Fruit fly (Drosophila melanogaster) whole organism, embryonic: Measurements from ENCODE around the gene corto.

Experiments
- Atf3 ChIP-seq: fragments of 200-800 bp; sonication (Bioruptor generic); optimal IDR thresholded peaks from 3 replicates; lab custom pipeline; 2016; ENCODE audit warnings: missing biosample characterization, missing genetic modification characterization
- Bdp1 ChIP-seq: fragments of 200-800 bp; sonication (Bioruptor generic); optimal IDR thresholded peaks from 3 replicates; lab custom pipeline; 2016; ENCODE audit warnings: missing biosample characterization, missing genetic modification characterization
- Blimp-1 ChIP-seq: fragments of 200-800 bp; sonication (Bioruptor generic); optimal IDR thresholded peaks from 3 replicates; lab custom pipeline; 2018; ENCODE audit warnings: missing biosample characterization, missing genetic modification characterization, mild to moderate bottlenecking, moderate library complexity, missing genetic modification reagents
- Bteb2 ChIP-seq: fragments of 200-800 bp; sonication (Bioruptor generic); optimal IDR thresholded peaks from 2 replicates; lab custom pipeline; 2016; ENCODE audit warnings: missing biosample characterization, missing genetic modification characterization
- C15 ChIP-seq: fragments of 200-800 bp; sonication (Bioruptor generic); IDR thresholded peaks from 3 replicates; pipeline ENCODE4 v1.3.6; 2022; ENCODE audit warnings: missing biosample characterization, missing genetic modification characterization
- CG10462 ChIP-seq: fragments of 200-800 bp; sonication (Bioruptor generic); optimal IDR thresholded peaks from 2 replicates; lab custom pipeline; 2016; ENCODE audit warnings: missing biosample characterization, missing genetic modification characterization
- CG11247 ChIP-seq: fragments of 200-800 bp; sonication (Bioruptor generic); IDR thresholded peaks from 2 replicates; pipeline ENCODE4 v1.3.6; 2022; ENCODE audit warnings: missing biosample characterization, missing genetic modification characterization
- CG14667 ChIP-seq: fragments of 200-800 bp; sonication (Bioruptor generic); IDR thresholded peaks from 2 replicates; pipeline ENCODE4 v1.3.6; 2022; ENCODE audit warnings: missing biosample characterization, missing genetic modification characterization
- CG1602 ChIP-seq: fragments of 200-800 bp; sonication (Bioruptor generic); optimal IDR thresholded peaks from 3 replicates; lab custom pipeline; 2016; ENCODE audit warnings: missing biosample characterization, missing genetic modification characterization
- CG16813 ChIP-seq: fragments of 200-800 bp; sonication (Bioruptor generic); IDR thresholded peaks from 3 replicates; pipeline ENCODE4 v1.3.6; 2022; ENCODE audit warnings: missing biosample characterization, missing genetic modification characterization; ENCODE audit not compliant: partially characterized antibody
- CG18599 ChIP-seq: fragments of 200-800 bp; sonication (Bioruptor generic); optimal IDR thresholded peaks from 3 replicates; lab custom pipeline; 2017; ENCODE audit warnings: missing biosample characterization, missing genetic modification characterization, mild to moderate bottlenecking, moderate library complexity, missing genetic modification reagents
- CG32772 ChIP-seq: fragments of 200-800 bp; sonication (Bioruptor generic); IDR thresholded peaks from 2 replicates; pipeline ENCODE4 v1.3.6; 2022; ENCODE audit warnings: missing biosample characterization, missing genetic modification characterization
- CG3407 ChIP-seq: fragments of 200-800 bp; sonication (Bioruptor generic); optimal IDR thresholded peaks from 2 replicates; lab custom pipeline; 2018; ENCODE audit warnings: missing biosample characterization, mild to moderate bottlenecking, missing genetic modification characterization
- CG34224 ChIP-seq: fragments of 200-800 bp; sonication (Bioruptor generic); IDR thresholded peaks from 3 replicates; pipeline ENCODE4 v1.3.6; 2022; ENCODE audit warnings: missing biosample characterization, missing genetic modification characterization; ENCODE audit not compliant: partially characterized antibody
- CG3847 ChIP-seq: fragments of 200-800 bp; sonication (Bioruptor generic); IDR thresholded peaks from 2 replicates; pipeline ENCODE4 v1.3.6; 2022; ENCODE audit warnings: missing biosample characterization, missing genetic modification characterization
- CG42726 ChIP-seq: fragments of 200-800 bp; sonication (Bioruptor generic); IDR thresholded peaks from 2 replicates; pipeline ENCODE4 v1.3.6; 2022; ENCODE audit warnings: missing biosample characterization, missing genetic modification characterization; ENCODE audit not compliant: partially characterized antibody
- CG6765 ChIP-seq: fragments of 200-800 bp; sonication (Bioruptor generic); optimal IDR thresholded peaks from 3 replicates; lab custom pipeline; 2017; ENCODE audit warnings: missing biosample characterization, mild to moderate bottlenecking, missing genetic modification characterization
- CG7271 ChIP-seq: fragments of 200-800 bp; sonication (Bioruptor generic); optimal IDR thresholded peaks from 2 replicates; lab custom pipeline; 2018; ENCODE audit warnings: missing biosample characterization, mild to moderate bottlenecking, missing genetic modification characterization, moderate library complexity
- CG7839 ChIP-seq: fragments of 200-800 bp; sonication (Bioruptor generic); optimal IDR thresholded peaks from 3 replicates; lab custom pipeline; 2018; ENCODE audit warnings: missing biosample characterization, mild to moderate bottlenecking, missing genetic modification characterization, moderate library complexity
- CG8765 ChIP-seq: fragments of 200-800 bp; sonication (Bioruptor generic); IDR thresholded peaks from 2 replicates; pipeline ENCODE4 v1.3.6; 2022; ENCODE audit warnings: missing biosample characterization, missing genetic modification characterization
- CrebB ChIP-seq: fragments of 200-800 bp; sonication (Bioruptor generic); optimal IDR thresholded peaks from 3 replicates; lab custom pipeline; 2018; ENCODE audit warnings: missing biosample characterization, mild to moderate bottlenecking, missing genetic modification characterization
- Dbx ChIP-seq: fragments of 200-800 bp; sonication (Bioruptor generic); IDR thresholded peaks from 3 replicates; pipeline ENCODE4 v1.3.6; 2022; ENCODE audit warnings: missing biosample characterization, missing genetic modification characterization
- Fer1 ChIP-seq: fragments of 200-800 bp; sonication (Bioruptor generic); optimal IDR thresholded peaks from 2 replicates; lab custom pipeline; 2017; ENCODE audit warnings: missing biosample characterization, mild to moderate bottlenecking, missing genetic modification characterization
- HLH3B ChIP-seq: fragments of 200-800 bp; sonication (Bioruptor generic); IDR thresholded peaks from 2 replicates; pipeline ENCODE4 v1.3.6; 2022; ENCODE audit warnings: missing biosample characterization, missing genetic modification characterization
- Hr3 ChIP-seq: fragments of 200-800 bp; sonication (Bioruptor generic); optimal IDR thresholded peaks from 3 replicates; lab custom pipeline; 2016; ENCODE audit warnings: missing biosample characterization, missing genetic modification characterization
- Hr39 ChIP-seq: fragments of >200 bp; optimal IDR thresholded peaks from 2 replicates; lab custom pipeline; 2017
- Hr51 ChIP-seq, 2 experiments: fragments of 200-800 bp; sonication (Bioruptor generic); optimal IDR thresholded peaks; 2 replicates in 1 of 2; 3 replicates in 1 of 2; lab custom pipeline; 2016 to 2018; ENCODE audit warnings: missing biosample characterization in 2 of 2, missing genetic modification characterization in 2 of 2, mild to moderate bottlenecking in 1 of 2, moderate library complexity in 1 of 2
- Mes4 ChIP-seq: fragments of 200-800 bp; sonication (Bioruptor generic); optimal IDR thresholded peaks from 2 replicates; lab custom pipeline; 2016; ENCODE audit warnings: missing biosample characterization, missing genetic modification characterization
- Rfx ChIP-seq: fragments of 200-800 bp; sonication (Bioruptor generic); IDR thresholded peaks from 2 replicates; pipeline ENCODE4 v1.3.6; 2022; ENCODE audit warnings: missing biosample characterization, missing genetic modification characterization
- Six4 ChIP-seq: fragments of 200-800 bp; sonication (Bioruptor generic); optimal IDR thresholded peaks from 2 replicates; lab custom pipeline; 2016; ENCODE audit warnings: missing biosample characterization, missing genetic modification characterization
- Spps ChIP-seq: fragments of 200-800 bp; sonication (Bioruptor generic); optimal IDR thresholded peaks from 2 replicates; lab custom pipeline; 2018; ENCODE audit warnings: missing biosample characterization, mild to moderate bottlenecking, missing genetic modification characterization
- Trl ChIP-seq, 3 experiments: fragments of >200 bp in 2 of 3; fragments of 200-800 bp in 1 of 3; sonication (Bioruptor generic) in 1 of 3; optimal IDR thresholded peaks; 2 replicates in 1 of 3; 3 replicates in 2 of 3; lab custom pipeline; 2016 to 2017; ENCODE audit warnings: missing biosample characterization in 1 of 3, missing genetic modification characterization in 1 of 3
- YL-1 ChIP-seq: fragments of 200-800 bp; sonication (Bioruptor generic); optimal IDR thresholded peaks from 3 replicates; lab custom pipeline; 2017; ENCODE audit warnings: missing biosample characterization, mild to moderate bottlenecking, missing genetic modification characterization
- aop ChIP-seq: fragments of 200-800 bp; sonication (Bioruptor generic); IDR thresholded peaks from 2 replicates; pipeline ENCODE4 v1.3.6; 2022; ENCODE audit warnings: missing biosample characterization, missing genetic modification characterization
- bbx ChIP-seq: fragments of 200-800 bp; sonication (Bioruptor generic); IDR thresholded peaks from 2 replicates; pipeline ENCODE4 v1.3.6; 2022; ENCODE audit warnings: missing biosample characterization, missing genetic modification characterization; ENCODE audit not compliant: partially characterized antibody
- bcd ChIP-seq: fragments of 200-800 bp; sonication (Bioruptor generic); optimal IDR thresholded peaks from 2 replicates; lab custom pipeline; 2017; ENCODE audit warnings: missing biosample characterization, mild to moderate bottlenecking, missing genetic modification characterization
- chinmo ChIP-seq: fragments of 200-800 bp; sonication (Bioruptor generic); IDR thresholded peaks from 4 replicates; pipeline ENCODE4 v1.3.6; 2022; ENCODE audit warnings: missing biosample characterization, missing genetic modification characterization; ENCODE audit not compliant: partially characterized antibody
- crc ChIP-seq: fragments of 200-800 bp; sonication (Bioruptor generic); optimal IDR thresholded peaks from 2 replicates; lab custom pipeline; 2016; ENCODE audit warnings: missing biosample characterization, missing genetic modification characterization
- dimm ChIP-seq: fragments of 200-800 bp; sonication (Bioruptor generic); IDR thresholded peaks from 2 replicates; pipeline ENCODE4 v1.3.6; 2022; ENCODE audit warnings: missing biosample characterization, missing genetic modification characterization
- dysf ChIP-seq: fragments of 200-800 bp; sonication (Bioruptor generic); IDR thresholded peaks from 3 replicates; pipeline ENCODE4 v1.3.6; 2022; ENCODE audit warnings: missing biosample characterization, missing genetic modification characterization
- hth ChIP-seq: fragments of >200 bp; optimal IDR thresholded peaks from 2 replicates; lab custom pipeline; 2017; ENCODE audit warnings: inconsistent platforms
- insv ChIP-seq, 2 experiments: fragments of 200-800 bp; sonication (Bioruptor generic); optimal IDR thresholded peaks; 3 replicates each; lab custom pipeline; 2016 to 2018; ENCODE audit warnings: missing biosample characterization in 2 of 2, missing genetic modification characterization in 2 of 2
- jumu ChIP-seq: fragments of 200-800 bp; sonication (Bioruptor generic); optimal IDR thresholded peaks from 3 replicates; lab custom pipeline; 2016; ENCODE audit warnings: missing biosample characterization, missing genetic modification characterization
- mirr ChIP-seq: fragments of 200-800 bp; sonication (Bioruptor generic); optimal IDR thresholded peaks from 3 replicates; lab custom pipeline; 2018; ENCODE audit warnings: missing biosample characterization, mild to moderate bottlenecking, missing genetic modification characterization
- oc ChIP-seq: fragments of 200-800 bp; sonication (Bioruptor generic); optimal IDR thresholded peaks from 2 replicates; lab custom pipeline; 2018; ENCODE audit warnings: missing biosample characterization, mild to moderate bottlenecking, missing genetic modification characterization, moderate library complexity
- onecut ChIP-seq: fragments of 200-800 bp; sonication (Bioruptor generic); IDR thresholded peaks from 2 replicates; pipeline ENCODE4 v1.3.6; 2022; ENCODE audit warnings: missing biosample characterization, missing genetic modification characterization
- tio ChIP-seq: fragments of 200-800 bp; sonication (Bioruptor generic); optimal IDR thresholded peaks from 2 replicates; lab custom pipeline; 2017; ENCODE audit warnings: missing biosample characterization, missing genetic modification characterization, inconsistent platforms
- tll ChIP-seq, 2 experiments: fragments of 200-800 bp in 1 of 2; fragments of >200 bp in 1 of 2; sonication (Bioruptor generic) in 1 of 2; optimal IDR thresholded peaks; 2 replicates each; lab custom pipeline; 2017 to 2019; ENCODE audit warnings: missing biosample characterization in 2 of 2, missing genetic modification characterization in 2 of 2, mild to moderate bottlenecking in 1 of 2, moderate library complexity in 1 of 2
- trem ChIP-seq: fragments of 200-800 bp; optimal IDR thresholded peaks from 3 replicates; lab custom pipeline; 2019; ENCODE audit warnings: missing biosample characterization, mild to moderate bottlenecking, missing genetic modification characterization, moderate library complexity
- trh ChIP-seq: fragments of 200-800 bp; sonication (Bioruptor generic); optimal IDR thresholded peaks from 2 replicates; lab custom pipeline; 2016; ENCODE audit warnings: missing biosample characterization, missing genetic modification characterization
- twi ChIP-seq: fragments of 200-800 bp; optimal IDR thresholded peaks from 2 replicates; lab custom pipeline; 2019; ENCODE audit warnings: missing biosample characterization, mild to moderate bottlenecking, missing genetic modification characterization, moderate library complexity
- tx ChIP-seq: fragments of 200-800 bp; sonication (Bioruptor generic); optimal IDR thresholded peaks from 2 replicates; lab custom pipeline; 2016; ENCODE audit warnings: missing biosample characterization, missing genetic modification characterization

The corto gene

dm6 chr3R:5087833-5088262 lies 976 bp upstream of the corto start (continued):
- TF ChIP-seq CG18599 (GFP tag; lab: Kevin White, UChicago) (peak; percentile 57), CG10462 (peak; percentile 5), trem (no peak), dimm (GFP tag; lab: Robert Waterston, UW) (no peak), hth (no peak), jumu (GFP tag; lab: Kevin White, UChicago) (no peak), tx (GFP tag; lab: Kevin White, UChicago) (no peak), CG1602 (GFP tag; lab: Kevin White, UChicago) (no peak), Bteb2 (peak; percentile 28), YL-1 (GFP tag; lab: Kevin White, UChicago) (peak; percentile 6), crc (GFP tag; lab: Kevin White, UChicago) (no peak), Spps (tag; lab: Kevin White, UChicago) (no peak), oc (tag; lab: Kevin White, UChicago) (peak; percentile 51), trh (GFP tag; lab: Kevin White, UChicago) (no peak), CG32772 (no peak), HLH3B (GFP tag; lab: Robert Waterston, UW) (no peak), Rfx (GFP tag; lab: Robert Waterston, UW) (no peak), CG34224 (GFP tag; lab: Robert Waterston, UW) (no peak), twi (tag; lab: Kevin White, UChicago) (peak; percentile 37), Hr3 (no peak), insv (GFP tag; optimal IDR thresholded peaks at IDR 0.05; lab: Kevin White, UChicago) (no peak), Atf3 (no peak), Trl (optimal IDR thresholded peaks at IDR 0.05; lab: Kevin White, UChicago) (peak; percentile 85 to 92), Trl (GFP tag; optimal IDR thresholded peaks at IDR 0.05; lab: Kevin White, UChicago) (peak; percentile 56), Dbx (GFP tag; lab: Robert Waterston, UW) (no peak), Blimp-1 (GFP tag; lab: Kevin White, UChicago) (peak; percentile 51), Fer1 (GFP tag; lab: Kevin White, UChicago) (peak; percentile 76), aop (no peak), CG42726 (GFP tag; lab: Robert Waterston, UW) (no peak), bbx (GFP tag; lab: Robert Waterston, UW) (no peak), CG11247 (no peak), CG8765 (GFP tag; lab: Robert Waterston, UW) (no peak), Six4 (GFP tag; lab: Kevin White, UChicago) (no peak), tio (no peak), CrebB (tag; lab: Kevin White, UChicago) (peak; percentile 53), CG7839 (no peak), Hr39 (no peak), dysf (no peak), CG3407 (GFP tag; lab: Kevin White, UChicago) (peak; percentile 75), Bdp1 (no peak), bcd (GFP tag; lab: Kevin White, UChicago) (peak; percentile 2), CG16813 (GFP tag; lab: Robert Waterston, UW) (no peak), tll (GFP tag; optimal IDR thresholded peaks at IDR 0.05; lab: Kevin White, UChicago) (no peak), CG6765 (GFP tag; lab: Kevin White, UChicago) (no peak), CG3847 (no peak), Hr51 (GFP tag; optimal IDR thresholded peaks at IDR 0.05; lab: Kevin White, UChicago) (no peak), onecut (peak; percentile 54), CG7271 (tag; lab: Kevin White, UChicago) (no peak), Mes4 (GFP tag; lab: Kevin White, UChicago) (peak; percentile 24), CG14667 (GFP tag; lab: Robert Waterston, UW) (no peak), chinmo (no peak), mirr (GFP tag; lab: Kevin White, UChicago) (peak; percentile 71), C15 (GFP tag; lab: Robert Waterston, UW) (no peak)
